ENCODE assay signal across 5 fruit fly cellular contexts in the genomic region with DNA sequence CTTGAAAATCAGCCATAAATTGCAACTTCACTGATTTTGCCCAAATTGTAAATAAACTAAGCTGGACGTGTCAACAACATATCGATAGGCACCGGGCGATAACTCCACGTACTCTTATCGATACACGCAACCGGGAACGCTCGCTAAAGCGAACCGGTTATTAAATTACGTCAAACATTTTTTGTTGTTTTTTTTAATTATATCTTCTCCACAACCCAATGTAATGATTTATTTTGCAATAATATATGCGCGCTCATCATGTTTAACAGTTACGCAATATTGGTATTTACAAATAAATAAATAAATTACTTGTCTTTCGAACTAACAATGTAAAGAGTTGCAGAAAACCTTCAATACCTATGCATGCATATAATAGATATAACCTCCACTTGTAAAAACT.
A peak's percentile ranks its signal among the peaks of the same experiment; 100 is the strongest.
TF ChIP-seq lines count a peak whose summit lies in the region.

A gene (minus strand): TSS at position 66 of the 400 bp plus-strand sequence.

- TF ChIP-seq CTCF in whole organism, embryonic (GFP tag; optimal IDR thresholded peaks at IDR 0.05; lab: Kevin White, UChicago), result no peak

TF ChIP-seq in whole organism, adult, 20 proteins besides CTCF, POLR2A, EP300 and RAD21:
- TF ChIP-seq CG5204 (GFP tag; optimal IDR thresholded peaks at IDR 0.05; lab: Kevin White, UChicago) (no peak), Mnt (GFP tag; optimal IDR thresholded peaks at IDR 0.05; lab: Kevin White, UChicago) (no peak), CG7045 (GFP tag; optimal IDR thresholded peaks at IDR 0.05; lab: Kevin White, UChicago) (peak; percentile 21), CG14711 (tag; optimal IDR thresholded peaks at IDR 0.05; lab: Kevin White, UChicago) (peak; percentile 3), toe (GFP tag; optimal IDR thresholded peaks at IDR 0.05; lab: Kevin White, UChicago) (peak; percentile 51), Hr96 (GFP tag; optimal IDR thresholded peaks at IDR 0.05; lab: Kevin White, UChicago) (peak; percentile 12), kay (GFP tag; lab: Kevin White, UChicago; ENCODE audit: borderline replicate concordance) (peak; percentile 71)
TF ChIP-seq in whole organism, adult: peak in this region for 5.

TF ChIP-seq in whole organism, embryonic, 481 proteins besides CTCF, POLR2A, EP300 and RAD21 (continues in another document):
- no peak for TF ChIP-seq Xbp1 (GFP tag; optimal IDR thresholded peaks at IDR 0.05; lab: Kevin White, UChicago)
- peak; percentile 82; the same call in 1 of the 4 replicates for TF ChIP-seq chinmo (GFP tag; IDR thresholded peaks at IDR 0.05; lab: Robert Waterston, UW; ENCODE audit: partially characterized antibody)
- no peak for TF ChIP-seq CG4328 (GFP tag; optimal IDR thresholded peaks at IDR 0.05; lab: Kevin White, UChicago)
- TF ChIP-seq Hmr (GFP tag; optimal IDR thresholded peaks at IDR 0.05; lab: Kevin White, UChicago), result no peak
- peak; percentile 74 for TF ChIP-seq BEAF-32 (GFP tag; optimal IDR thresholded peaks at IDR 0.05; lab: Kevin White, UChicago)
- TF ChIP-seq CG18476 (GFP tag; optimal IDR thresholded peaks at IDR 0.05; lab: Kevin White, UChicago), result peak; percentile 11
- TF ChIP-seq dm (GFP tag; optimal IDR thresholded peaks at IDR 0.05; lab: Kevin White, UChicago), result no peak
- TF ChIP-seq trem (tag; optimal IDR thresholded peaks at IDR 0.05; lab: Kevin White, UChicago), result peak; percentile 17
- peak; percentile 19; the same call in 1 of the 3 replicates for TF ChIP-seq Aef1 (GFP tag; IDR thresholded peaks at IDR 0.05; lab: Robert Waterston, UW)
- no peak for TF ChIP-seq Dip2 (GFP tag; IDR thresholded peaks at IDR 0.05; lab: Robert Waterston, UW)
- peak; percentile 25 for TF ChIP-seq Dp (GFP tag; optimal IDR thresholded peaks at IDR 0.05; lab: Kevin White, UChicago)
- TF ChIP-seq Chrac-16 (GFP tag; optimal IDR thresholded peaks at IDR 0.05; lab: Kevin White, UChicago), result no peak
- peak; percentile 10 for TF ChIP-seq Hmx (GFP tag; optimal IDR thresholded peaks at IDR 0.05; lab: Kevin White, UChicago)
- TF ChIP-seq Fer2 (tag; optimal IDR thresholded peaks at IDR 0.05; lab: Kevin White, UChicago), result no peak
- no peak for TF ChIP-seq CG2889 (GFP tag; IDR thresholded peaks at IDR 0.05; lab: Robert Waterston, UW)
- TF ChIP-seq tgo (GFP tag; IDR thresholded peaks at IDR 0.05; lab: Robert Waterston, UW), result peak; percentile 21; the same call in 2 of the 3 replicates
- TF ChIP-seq Ets97D (GFP tag; optimal IDR thresholded peaks at IDR 0.05; lab: Kevin White, UChicago), result peak; percentile 26
- peak; percentile 78; the same call in 2 of the 3 replicates for TF ChIP-seq mld (GFP tag; IDR thresholded peaks at IDR 0.05; lab: Robert Waterston, UW; ENCODE audit: partially characterized antibody)

TF ChIP-seq in whole organism, prepupa, 60 proteins besides CTCF, POLR2A, EP300 and RAD21 (continues in another document):
- no peak for TF ChIP-seq CG6792 (GFP tag; optimal IDR thresholded peaks at IDR 0.05; lab: Kevin White, UChicago)
- TF ChIP-seq CG3919 (GFP tag; optimal IDR thresholded peaks at IDR 0.05; lab: Kevin White, UChicago), result peak; percentile 53
- no peak for TF ChIP-seq CG7368 (GFP tag; optimal IDR thresholded peaks at IDR 0.05; lab: Kevin White, UChicago)
- TF ChIP-seq Sox102F (GFP tag; optimal IDR thresholded peaks at IDR 0.05; lab: Kevin White, UChicago), result no peak
- no peak for TF ChIP-seq Met (GFP tag; optimal IDR thresholded peaks at IDR 0.05; lab: Kevin White, UChicago)
- TF ChIP-seq salr (GFP tag; optimal IDR thresholded peaks at IDR 0.05; lab: Kevin White, UChicago), result no peak
- TF ChIP-seq CG3032 (tag; optimal IDR thresholded peaks at IDR 0.05; lab: Kevin White, UChicago), result no peak
- no peak for TF ChIP-seq fd85E (GFP tag; optimal IDR thresholded peaks at IDR 0.05; lab: Kevin White, UChicago)
- TF ChIP-seq ss (GFP tag; optimal IDR thresholded peaks at IDR 0.05; lab: Kevin White, UChicago), result no peak
- TF ChIP-seq dsx (GFP tag; optimal IDR thresholded peaks at IDR 0.05; lab: Kevin White, UChicago; ENCODE audit: poor library complexity, severe bottlenecking), result peak; percentile 33
- TF ChIP-seq lz (GFP tag; optimal IDR thresholded peaks at IDR 0.05; lab: Kevin White, UChicago), result no peak
- no peak for TF ChIP-seq CG8319 (GFP tag; optimal IDR thresholded peaks at IDR 0.05; lab: Kevin White, UChicago)
- TF ChIP-seq vri (GFP tag; optimal IDR thresholded peaks at IDR 0.05; lab: Kevin White, UChicago), result peak; percentile 60
- peak; percentile 44 for TF ChIP-seq cyc (GFP tag; optimal IDR thresholded peaks at IDR 0.05; lab: Kevin White, UChicago)
- no peak for TF ChIP-seq topi (GFP tag; optimal IDR thresholded peaks at IDR 0.05; lab: Kevin White, UChicago)
- no peak for TF ChIP-seq CG32006 (GFP tag; optimal IDR thresholded peaks at IDR 0.05; lab: Kevin White, UChicago)
- TF ChIP-seq CG8632 (GFP tag; optimal IDR thresholded peaks at IDR 0.05; lab: Kevin White, UChicago), result no peak
- TF ChIP-seq CG34406 (GFP tag; optimal IDR thresholded peaks at IDR 0.05; lab: Kevin White, UChicago), result no peak
- TF ChIP-seq CG11294 (GFP tag; IDR thresholded peaks at IDR 0.05; lab: Robert Waterston, UW), result no peak
- no peak for TF ChIP-seq CG6808 (GFP tag; optimal IDR thresholded peaks at IDR 0.05; lab: Kevin White, UChicago)
- no peak for TF ChIP-seq eg (GFP tag; IDR thresholded peaks at IDR 0.05; lab: Robert Waterston, UW)

TF ChIP-seq in whole organism, pupa, 21 proteins besides CTCF, POLR2A, EP300 and RAD21:
- TF ChIP-seq Pif1B (GFP tag; optimal IDR thresholded peaks at IDR 0.05; lab: Kevin White, UChicago), result no peak
- TF ChIP-seq CG9948 (tag; optimal IDR thresholded peaks at IDR 0.05; lab: Kevin White, UChicago), result no peak
- no peak for TF ChIP-seq Pif1A (GFP tag; optimal IDR thresholded peaks at IDR 0.05; lab: Kevin White, UChicago)
- TF ChIP-seq CG17806 (tag; optimal IDR thresholded peaks at IDR 0.05; lab: Kevin White, UChicago), result peak; percentile 16
- TF ChIP-seq CG8159 (tag; optimal IDR thresholded peaks at IDR 0.05; lab: Kevin White, UChicago), result no peak
- no peak for TF ChIP-seq CG12605 (GFP tag; IDR thresholded peaks at IDR 0.05; lab: Robert Waterston, UW)
- TF ChIP-seq CG10348 (GFP tag; IDR thresholded peaks at IDR 0.05; lab: Robert Waterston, UW), result no peak
- TF ChIP-seq CG4496 (GFP tag; IDR thresholded peaks at IDR 0.05; lab: Robert Waterston, UW), result peak; percentile 64; the same call in 2 of the 3 replicates
- no peak; the same call in 2 of the 3 replicates for TF ChIP-seq fd96Ca (GFP tag; IDR thresholded peaks at IDR 0.05; lab: Robert Waterston, UW)
- TF ChIP-seq CG32121 (GFP tag; IDR thresholded peaks at IDR 0.05; lab: Robert Waterston, UW), result no peak
- peak; percentile 51 for TF ChIP-seq D1 (tag; optimal IDR thresholded peaks at IDR 0.05; lab: Kevin White, UChicago)
- no peak for TF ChIP-seq EcR (GFP tag; optimal IDR thresholded peaks at IDR 0.05; lab: Kevin White, UChicago)
- TF ChIP-seq Ets98B (GFP tag; IDR thresholded peaks at IDR 0.05; lab: Robert Waterston, UW), result peak; percentile 44
TF ChIP-seq in whole organism, pupa: peak in this region for 4.

TF ChIP-seq in whole organism, wandering third instar larva, 38 proteins besides CTCF, POLR2A, EP300 and RAD21:
- peak; percentile 48 for TF ChIP-seq h (GFP tag; optimal IDR thresholded peaks at IDR 0.05; lab: Kevin White, UChicago)
- no peak for TF ChIP-seq sv (GFP tag; optimal IDR thresholded peaks at IDR 0.05; lab: Kevin White, UChicago)
- peak in 1 of 2 experiments; percentile 53 for TF ChIP-seq foxo (GFP tag; optimal IDR thresholded peaks at IDR 0.05; lab: Kevin White, UChicago)
- TF ChIP-seq Hnf4 (GFP tag; optimal IDR thresholded peaks at IDR 0.05; lab: Kevin White, UChicago), result peak; percentile 44
- TF ChIP-seq Sp1 (GFP tag; optimal IDR thresholded peaks at IDR 0.05; lab: Kevin White, UChicago), result no peak
- TF ChIP-seq brk (GFP tag; optimal IDR thresholded peaks at IDR 0.05; lab: Kevin White, UChicago), result peak; percentile 29
- TF ChIP-seq woc (GFP tag; optimal IDR thresholded peaks at IDR 0.05; lab: Kevin White, UChicago), result peak; percentile 65
- TF ChIP-seq Hr83 (GFP tag; optimal IDR thresholded peaks at IDR 0.05; lab: Kevin White, UChicago; ENCODE audit: poor library complexity, severe bottlenecking), result peak; percentile 33
- peak; percentile 8 for TF ChIP-seq br (GFP tag; optimal IDR thresholded peaks at IDR 0.05; lab: Kevin White, UChicago)
- no peak for TF ChIP-seq dmrt93B (GFP tag; optimal IDR thresholded peaks at IDR 0.05; lab: Kevin White, UChicago)
- TF ChIP-seq HLH106 (tag; optimal IDR thresholded peaks at IDR 0.05; lab: Kevin White, UChicago), result peak; percentile 8
- TF ChIP-seq OdsH (GFP tag; optimal IDR thresholded peaks at IDR 0.05; lab: Kevin White, UChicago), result no peak
- TF ChIP-seq Jra (GFP tag; optimal IDR thresholded peaks at IDR 0.05; lab: Kevin White, UChicago), result peak; percentile 5
- peak; percentile 24 for TF ChIP-seq fru (GFP tag; optimal IDR thresholded peaks at IDR 0.05; lab: Kevin White, UChicago)
